Worm (Caenorhabditis elegans): ENCODE measurements around the gene lpin-1.

ce11 chrV:13613870-13614269 is 40.1 kb downstream of the lpin-1 start, which contains the start of gene F53F4.7:
- TF ChIP-seq ama-1 (optimal IDR thresholded peaks at IDR 0.05) (no peak), hnd-1 (tag; optimal IDR thresholded peaks at IDR 0.05) (no peak), pes-1 (GFP tag; IDR thresholded peaks at IDR 0.05) (no peak), tbx-11 (GFP tag; IDR thresholded peaks at IDR 0.05) (no peak), ceh-13 (GFP tag; optimal IDR thresholded peaks at IDR 0.05) (no peak), tbx-37 (GFP tag; conservative IDR thresholded peaks at IDR 0.05) (no peak), tra-4 (tag; optimal IDR thresholded peaks at IDR 0.05) (no peak)

Data from whole organism, early embryonic.